Fruit fly (Drosophila melanogaster) whole organism, embryonic: Measurements from ENCODE around the gene Nf-YC.

Experiments used
- Asciz ChIP-seq: fragments of 200-800 bp; sonication (Bioruptor generic); optimal IDR thresholded peaks from 2 replicates; lab custom pipeline; 2017; ENCODE audit warnings: missing biosample characterization, mild to moderate bottlenecking, missing genetic modification characterization, missing genetic modification reagents
- Awh ChIP-seq: fragments of 200-800 bp; sonication (Bioruptor generic); IDR thresholded peaks from 2 replicates; pipeline ENCODE4, ENCODE4 v1.3.6; 2022; ENCODE audit warnings: missing biosample characterization, missing genetic modification characterization
- Bteb2 ChIP-seq: fragments of 200-800 bp; sonication (Bioruptor generic); optimal IDR thresholded peaks from 2 replicates; lab custom pipeline; 2016; ENCODE audit warnings: missing biosample characterization, missing genetic modification characterization
- CG11456 ChIP-seq: fragments of 200-800 bp; sonication (Bioruptor generic); IDR thresholded peaks from 3 replicates; pipeline ENCODE4 v1.3.6; 2022; ENCODE audit warnings: missing biosample characterization, missing genetic modification characterization
- CG11723 ChIP-seq: fragments of 200-800 bp; sonication (Bioruptor generic); optimal IDR thresholded peaks from 2 replicates; lab custom pipeline; 2017; ENCODE audit warnings: missing biosample characterization, mild to moderate bottlenecking, missing genetic modification characterization
- CG14014 ChIP-seq: fragments of 200-800 bp; sonication (Bioruptor generic); IDR thresholded peaks from 2 replicates; pipeline ENCODE4 v1.3.6; 2022; ENCODE audit warnings: missing biosample characterization, missing genetic modification characterization
- CG14965 ChIP-seq: fragments of 200-800 bp; sonication (Bioruptor generic); optimal IDR thresholded peaks from 2 replicates; lab custom pipeline; 2016; ENCODE audit warnings: missing biosample characterization, missing genetic modification characterization, borderline replicate concordance
- CG15514 ChIP-seq: fragments of 200-800 bp; sonication (Bioruptor generic); optimal IDR thresholded peaks from 3 replicates; lab custom pipeline; 2017; ENCODE audit warnings: missing biosample characterization, missing genetic modification characterization, mild to moderate bottlenecking, moderate library complexity, missing genetic modification reagents
- CG16813 ChIP-seq: fragments of 200-800 bp; sonication (Bioruptor generic); IDR thresholded peaks from 3 replicates; pipeline ENCODE4 v1.3.6; 2022; ENCODE audit warnings: missing biosample characterization, missing genetic modification characterization; ENCODE audit not compliant: partially characterized antibody
- CG18011 ChIP-seq: fragments of 200-800 bp; sonication (Bioruptor generic); optimal IDR thresholded peaks from 2 replicates; lab custom pipeline; 2017; ENCODE audit warnings: missing biosample characterization, missing genetic modification characterization, mild to moderate bottlenecking, moderate library complexity, missing genotype
- CG2120 ChIP-seq: fragments of 200-800 bp; sonication (Bioruptor generic); optimal IDR thresholded peaks from 3 replicates; lab custom pipeline; 2016; ENCODE audit warnings: missing biosample characterization, missing genetic modification characterization
- CG2678 ChIP-seq: fragments of 200-800 bp; sonication (Bioruptor generic); optimal IDR thresholded peaks from 3 replicates; lab custom pipeline; 2019; ENCODE audit warnings: missing biosample characterization, mild to moderate bottlenecking, missing genetic modification characterization, moderate library complexity
- CG30403 ChIP-seq: fragments of 200-800 bp; sonication (Bioruptor generic); optimal IDR thresholded peaks from 3 replicates; lab custom pipeline; 2016; ENCODE audit warnings: missing biosample characterization, missing genetic modification characterization
- CG3281 ChIP-seq: fragments of 200-800 bp; sonication (Bioruptor generic); optimal IDR thresholded peaks from 3 replicates; lab custom pipeline; 2017; ENCODE audit warnings: missing biosample characterization, mild to moderate bottlenecking, missing genetic modification characterization
- CG3838 ChIP-seq: fragments of 200-800 bp; sonication (Bioruptor generic); optimal IDR thresholded peaks from 3 replicates; lab custom pipeline; 2016; ENCODE audit warnings: missing biosample characterization, missing genetic modification characterization
- CG4617 ChIP-seq: fragments of 200-800 bp; sonication (Bioruptor generic); optimal IDR thresholded peaks from 3 replicates; lab custom pipeline; 2016; ENCODE audit warnings: missing biosample characterization, missing genetic modification characterization, borderline replicate concordance
- CG5180 ChIP-seq: fragments of 200-800 bp; sonication (Bioruptor generic); optimal IDR thresholded peaks from 3 replicates; lab custom pipeline; 2017; ENCODE audit warnings: missing biosample characterization, missing genetic modification characterization, mild to moderate bottlenecking, moderate library complexity, missing genetic modification reagents
- CG7357 ChIP-seq: fragments of 200-800 bp; sonication (Bioruptor generic); IDR thresholded peaks from 3 replicates; pipeline ENCODE4 v1.3.6; 2022; ENCODE audit warnings: missing biosample characterization, missing genetic modification characterization
- CG8924 ChIP-seq: fragments of 200-800 bp; optimal IDR thresholded peaks from 3 replicates; lab custom pipeline; 2019; ENCODE audit warnings: missing biosample characterization, mild to moderate bottlenecking, missing genetic modification characterization, moderate library complexity
- CTCF ChIP-seq: fragments of 200-800 bp; sonication (Bioruptor generic); optimal IDR thresholded peaks from 2 replicates; lab custom pipeline; 2017; ENCODE audit warnings: missing biosample characterization, mild to moderate bottlenecking, missing genetic modification characterization, moderate library complexity
- D ChIP-seq, 2 experiments: fragments of 200-800 bp in 1 of 2; fragments of >200 bp in 1 of 2; sonication (Bioruptor generic) in 1 of 2; optimal IDR thresholded peaks; 2 replicates in 1 of 2; 3 replicates in 1 of 2; lab custom pipeline; 2017; ENCODE audit warnings: mild to moderate bottlenecking in 1 of 2, missing biosample characterization in 1 of 2, missing genetic modification characterization in 1 of 2, missing genetic modification reagents in 1 of 2
- Elba2 ChIP-seq: fragments of 200-800 bp; sonication (Bioruptor generic); optimal IDR thresholded peaks from 3 replicates; lab custom pipeline; 2016; ENCODE audit warnings: missing biosample characterization, missing genetic modification characterization
- Fer3 ChIP-seq: fragments of 200-800 bp; sonication (Bioruptor generic); optimal IDR thresholded peaks from 2 replicates; lab custom pipeline; 2018; ENCODE audit warnings: missing biosample characterization, mild to moderate bottlenecking, missing genetic modification characterization, moderate library complexity
- HmgD ChIP-seq: fragments of 200-800 bp; sonication (Bioruptor generic); optimal IDR thresholded peaks from 3 replicates; lab custom pipeline; 2016; ENCODE audit warnings: missing biosample characterization, missing genetic modification characterization
- HmgZ ChIP-seq: fragments of 200-800 bp; sonication (Bioruptor generic); optimal IDR thresholded peaks from 2 replicates; lab custom pipeline; 2018; ENCODE audit warnings: missing biosample characterization, mild to moderate bottlenecking, missing genetic modification characterization
- Med ChIP-seq: fragments of 200-800 bp; sonication (Bioruptor generic); peaks from one replicate; lab custom pipeline; 2016; ENCODE audit warnings: missing biosample characterization, missing genetic modification characterization, mild to moderate bottlenecking, inconsistent platforms, moderate library complexity
- Meics ChIP-seq: fragments of 200-800 bp; sonication (Bioruptor generic); optimal IDR thresholded peaks from 2 replicates; lab custom pipeline; 2017; ENCODE audit warnings: missing biosample characterization, mild to moderate bottlenecking, missing genetic modification characterization
- Neu2 ChIP-seq: fragments of 200-800 bp; sonication (Bioruptor generic); optimal IDR thresholded peaks from 3 replicates; lab custom pipeline; 2016; ENCODE audit warnings: missing biosample characterization, missing genetic modification characterization, borderline replicate concordance
- Opbp ChIP-seq: fragments of 200-800 bp; sonication (Bioruptor generic); IDR thresholded peaks from 3 replicates; pipeline ENCODE4 v1.3.6; 2022; ENCODE audit warnings: missing biosample characterization, missing genetic modification characterization; ENCODE audit not compliant: partially characterized antibody
- Rfx ChIP-seq: fragments of 200-800 bp; sonication (Bioruptor generic); IDR thresholded peaks from 2 replicates; pipeline ENCODE4 v1.3.6; 2022; ENCODE audit warnings: missing biosample characterization, missing genetic modification characterization
- Sox100B ChIP-seq: fragments of 200-800 bp; sonication (Bioruptor generic); optimal IDR thresholded peaks from 3 replicates; lab custom pipeline; 2018; ENCODE audit warnings: missing biosample characterization, mild to moderate bottlenecking, missing genetic modification characterization
- YL-1 ChIP-seq: fragments of 200-800 bp; sonication (Bioruptor generic); optimal IDR thresholded peaks from 3 replicates; lab custom pipeline; 2017; ENCODE audit warnings: missing biosample characterization, mild to moderate bottlenecking, missing genetic modification characterization
- ab ChIP-seq: fragments of 200-800 bp; sonication (Bioruptor generic); optimal IDR thresholded peaks from 2 replicates; lab custom pipeline; 2016; ENCODE audit warnings: missing biosample characterization, missing genetic modification characterization
- da ChIP-seq: fragments of 200-800 bp; sonication (Bioruptor generic); optimal IDR thresholded peaks from 2 replicates; lab custom pipeline; 2016; ENCODE audit warnings: missing biosample characterization, missing genetic modification characterization
- danr ChIP-seq: fragments of 200-800 bp; sonication (Bioruptor generic); IDR thresholded peaks from 2 replicates; pipeline ENCODE4 v1.3.6; 2022; ENCODE audit warnings: missing biosample characterization, missing genetic modification characterization
- dm ChIP-seq: fragments of 200-800 bp; sonication (Bioruptor generic); optimal IDR thresholded peaks from 3 replicates; lab custom pipeline; 2016; ENCODE audit warnings: missing biosample characterization, missing genetic modification characterization
- emc ChIP-seq: fragments of 200-800 bp; sonication (Bioruptor generic); optimal IDR thresholded peaks from 2 replicates; lab custom pipeline; 2016; ENCODE audit warnings: missing biosample characterization, missing genetic modification characterization
- ftz-f1 ChIP-seq: fragments of 200-800 bp; sonication (Bioruptor generic); optimal IDR thresholded peaks from 2 replicates; lab custom pipeline; 2016; ENCODE audit warnings: missing biosample characterization, missing genetic modification characterization
- hth ChIP-seq: fragments of >200 bp; optimal IDR thresholded peaks from 2 replicates; lab custom pipeline; 2017; ENCODE audit warnings: inconsistent platforms
- lmd ChIP-seq: fragments of 200-800 bp; sonication (Bioruptor generic); IDR thresholded peaks from 2 replicates; pipeline ENCODE4 v1.3.6; 2022; ENCODE audit warnings: missing biosample characterization, missing genetic modification characterization
- lov ChIP-seq, 2 experiments: fragments of 200-800 bp in 1 of 2; fragments of >200 bp in 1 of 2; sonication (Bioruptor generic) in 1 of 2; IDR thresholded peaks in 1 of 2; optimal IDR thresholded peaks in 1 of 2; 2 replicates in 1 of 2; 3 replicates in 1 of 2; pipeline versions ENCODE4 v1.3.6 to Lab custom; 2017 to 2022; ENCODE audit warnings: missing biosample characterization in 1 of 2, missing genetic modification characterization in 1 of 2
- mld ChIP-seq: fragments of 200-800 bp; sonication (Bioruptor generic); IDR thresholded peaks from 3 replicates; pipeline ENCODE4 v1.3.6; 2022; ENCODE audit warnings: missing biosample characterization, missing genetic modification characterization; ENCODE audit not compliant: partially characterized antibody
- nmo ChIP-seq: fragments of 200-800 bp; sonication (Bioruptor generic); optimal IDR thresholded peaks from 2 replicates; lab custom pipeline; 2018; ENCODE audit warnings: missing biosample characterization, mild to moderate bottlenecking, missing genetic modification characterization, moderate library complexity
- onecut ChIP-seq: fragments of 200-800 bp; sonication (Bioruptor generic); IDR thresholded peaks from 2 replicates; pipeline ENCODE4 v1.3.6; 2022; ENCODE audit warnings: missing biosample characterization, missing genetic modification characterization
- repo ChIP-seq: fragments of 200-800 bp; sonication (Bioruptor generic); optimal IDR thresholded peaks from 2 replicates; lab custom pipeline; 2016; ENCODE audit warnings: missing biosample characterization, missing genetic modification characterization
- sd ChIP-seq: fragments of 200-800 bp; sonication (Bioruptor generic); optimal IDR thresholded peaks from 3 replicates; lab custom pipeline; 2018; ENCODE audit warnings: missing biosample characterization, mild to moderate bottlenecking, missing genetic modification characterization, moderate library complexity
- sens-2 ChIP-seq: fragments of 200-800 bp; sonication (Bioruptor generic); IDR thresholded peaks from 2 replicates; pipeline ENCODE4 v1.3.6; 2022; ENCODE audit warnings: missing biosample characterization, missing genetic modification characterization
- sqz ChIP-seq: fragments of 200-800 bp; sonication (Bioruptor generic); optimal IDR thresholded peaks from 3 replicates; lab custom pipeline; 2018; ENCODE audit warnings: missing biosample characterization, mild to moderate bottlenecking, missing genetic modification characterization
- trem ChIP-seq: fragments of 200-800 bp; optimal IDR thresholded peaks from 3 replicates; lab custom pipeline; 2019; ENCODE audit warnings: missing biosample characterization, mild to moderate bottlenecking, missing genetic modification characterization, moderate library complexity
- zfh1 ChIP-seq: fragments of 200-800 bp; sonication (Bioruptor generic); IDR thresholded peaks from 3 replicates; pipeline ENCODE4 v1.3.6; 2022; ENCODE audit warnings: missing biosample characterization, missing genetic modification characterization

Nf-YC gene

dm6 chrX:6852574-6852973 is 31.9 kb upstream of the Nf-YC start (continued):
- TF ChIP-seq Bteb2 (GFP tag; lab: Kevin White, UChicago) (peak; percentile 84), YL-1 (peak; percentile 46), Meics (GFP tag; lab: Kevin White, UChicago) (peak; percentile 93), CG2678 (tag; lab: Kevin White, UChicago) (peak; percentile 95), HmgD (GFP tag; lab: Kevin White, UChicago) (peak; percentile 84), CG5180 (peak; percentile 58), HmgZ (tag; lab: Kevin White, UChicago) (peak; percentile 95), CG14965 (GFP tag; lab: Kevin White, UChicago) (peak; percentile 71), CG4617 (peak; percentile 76), sqz (peak; percentile 79), D (optimal IDR thresholded peaks at IDR 0.05; lab: Kevin White, UChicago) (no peak), D (GFP tag; optimal IDR thresholded peaks at IDR 0.05; lab: Kevin White, UChicago) (peak; percentile 81), CG3838 (GFP tag; lab: Kevin White, UChicago) (peak; percentile 47), CG11456 (GFP tag; lab: Robert Waterston, UW) (peak; percentile 84), Fer3 (tag; lab: Kevin White, UChicago) (peak; percentile 93), onecut (GFP tag; lab: Robert Waterston, UW) (peak; percentile 83), CG30403 (peak; percentile 94), hth (lab: Kevin White, UChicago) (no peak), CG14014 (GFP tag; lab: Robert Waterston, UW) (peak; percentile 89), zfh1 (peak; percentile 83), Sox100B (GFP tag; lab: Kevin White, UChicago) (peak; percentile 85), CG8924 (tag; lab: Kevin White, UChicago) (peak; percentile 89), trem (tag; lab: Kevin White, UChicago) (peak; percentile 90), CG18011 (GFP tag; lab: Kevin White, UChicago) (peak; percentile 74), CG15514 (GFP tag; lab: Kevin White, UChicago) (peak; percentile 92), Awh (GFP tag; lab: Robert Waterston, UW) (peak; percentile 81), da (GFP tag; lab: Kevin White, UChicago) (peak; percentile 68), sd (tag; lab: Kevin White, UChicago) (peak; percentile 78), CG7357 (peak; percentile 98), CTCF (peak; percentile 73), lmd (GFP tag; lab: Robert Waterston, UW) (peak; percentile 92), ab (GFP tag; lab: Kevin White, UChicago) (peak; percentile 65), Neu2 (GFP tag; lab: Kevin White, UChicago) (peak; percentile 75), sens-2 (GFP tag; lab: Robert Waterston, UW) (peak; percentile 69), Asciz (GFP tag; lab: Kevin White, UChicago) (peak; percentile 81), Opbp (peak; percentile 60; the same call in 1 of the 3 replicates), CG2120 (peak; percentile 94), Elba2 (GFP tag; lab: Kevin White, UChicago) (no peak), dm (GFP tag; lab: Kevin White, UChicago) (peak; percentile 86), CG16813 (no peak), ftz-f1 (GFP tag; lab: Kevin White, UChicago) (peak; percentile 16), danr (GFP tag; lab: Robert Waterston, UW) (peak; percentile 75; the same call in 1 of the 2 replicates), Med (GFP tag; lab: Kevin White, UChicago) (peak; percentile 99), CG3281 (GFP tag; lab: Kevin White, UChicago) (peak; percentile 91), Rfx (GFP tag; lab: Robert Waterston, UW) (peak; percentile 94), repo (GFP tag; lab: Kevin White, UChicago) (peak; percentile 87), CG11723 (GFP tag; lab: Kevin White, UChicago) (peak; percentile 82), emc (GFP tag; lab: Kevin White, UChicago) (peak; percentile 86), lov (optimal IDR thresholded peaks at IDR 0.05; lab: Kevin White, UChicago) (no peak), lov (GFP tag; IDR thresholded peaks at IDR 0.05; lab: Robert Waterston, UW) (peak; percentile 43; the same call in 1 of the 3 replicates), nmo (GFP tag; lab: Kevin White, UChicago) (peak; percentile 95), mld (GFP tag; lab: Robert Waterston, UW) (no peak)
